Worm (Caenorhabditis elegans): Measurements from ENCODE around the gene nep-20.

The nep-20 gene

DNA sequence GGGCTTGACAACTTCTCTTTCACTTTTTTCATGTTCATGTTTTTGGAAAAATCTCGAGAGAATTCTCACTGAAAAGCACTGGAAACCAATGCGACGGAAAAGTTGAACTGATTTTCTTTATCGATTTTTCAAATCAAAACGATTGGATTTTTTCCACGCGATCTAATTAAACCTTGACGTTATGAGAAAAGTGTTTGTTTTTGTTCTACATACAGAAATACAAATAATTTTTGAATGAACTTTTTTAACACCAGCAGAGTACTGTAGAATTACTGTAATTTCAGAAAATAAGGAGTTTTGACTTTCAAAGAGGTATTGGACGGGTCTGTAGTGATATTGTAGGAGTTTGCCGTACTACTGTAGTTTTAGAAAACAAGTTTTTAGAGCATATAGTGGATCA is 7.5 kb upstream of the nep-20 start, which contains the start of gene nep-10:
nep-10 (minus strand) TSS at position 101 of the 400 bp plus-strand sequence.
- TF ChIP-seq Y55F3AM.14 (GFP tag; optimal IDR thresholded peaks at IDR 0.05) (no peak), lsy-2 (tag; optimal IDR thresholded peaks at IDR 0.05) (no peak), ztf-11 (tag; optimal IDR thresholded peaks at IDR 0.05) (no peak), ama-1 (optimal IDR thresholded peaks at IDR 0.05) (no peak), unc-55 (GFP tag; optimal IDR thresholded peaks at IDR 0.05) (no peak), nhr-12 (tag; optimal IDR thresholded peaks at IDR 0.05) (no peak), mdl-1 (tag; optimal IDR thresholded peaks at IDR 0.05) (no peak), R02D3.7 (tag; optimal IDR thresholded peaks at IDR 0.05) (no peak)

DNA sequence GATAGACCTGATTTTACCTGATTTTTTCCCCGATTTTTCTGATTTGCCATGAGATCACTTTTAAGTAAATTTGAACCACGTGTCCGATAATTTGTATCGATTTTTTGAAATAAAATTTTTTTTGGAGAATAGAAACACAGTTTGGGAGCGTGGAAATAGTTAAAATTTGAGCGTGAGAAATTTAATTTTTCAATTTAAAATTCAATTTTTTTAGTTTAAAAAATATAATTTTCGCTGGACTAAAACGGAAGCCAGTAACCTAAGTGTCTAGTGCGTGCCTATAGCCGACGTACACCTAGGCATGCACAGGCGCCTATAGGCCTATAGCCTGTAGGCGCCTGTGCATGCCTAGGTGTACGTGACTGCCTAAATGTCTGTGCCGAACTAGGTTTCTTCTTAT is 3.8 kb upstream of the nep-20 start, which contains the start of gene nep-9:
nep-9 (minus strand) TSS at position 101 of the 400 bp plus-strand sequence.
- TF ChIP-seq elt-3 (tag; optimal IDR thresholded peaks at IDR 0.05) (no peak), skn-1 (tag; optimal IDR thresholded peaks at IDR 0.05) (no peak), blmp-1 (tag; optimal IDR thresholded peaks at IDR 0.05; ENCODE audit: insufficient read depth) (no peak), sma-9 (GFP tag; optimal IDR thresholded peaks at IDR 0.05) (no peak), sma-9 (tag; optimal IDR thresholded peaks at IDR 0.05) (no peak), mab-5 (tag; optimal IDR thresholded peaks at IDR 0.05) (no peak), gmeb-1 (tag; optimal IDR thresholded peaks at IDR 0.05) (no peak), fos-1 (tag; optimal IDR thresholded peaks at IDR 0.05) (no peak)

DNA sequence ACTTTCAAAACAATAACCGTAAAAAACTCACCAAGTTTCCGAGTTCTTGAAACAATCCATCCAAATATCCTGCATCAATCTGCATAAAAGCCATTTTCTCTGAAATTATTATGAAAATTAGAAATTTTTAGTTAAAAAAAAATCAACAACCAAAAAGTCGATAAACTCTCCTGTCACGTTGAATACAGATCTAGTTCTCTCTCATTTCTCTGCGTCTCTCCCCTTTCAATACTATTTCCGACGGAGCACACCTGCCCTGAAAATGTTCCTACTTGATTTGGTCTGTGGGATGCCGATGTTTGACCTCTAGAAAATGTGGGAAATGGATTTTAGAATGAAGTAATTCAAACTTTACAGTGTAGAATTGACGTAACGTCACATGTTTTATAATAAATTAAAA is 7.9 kb downstream of the nep-20 start, which contains the start of gene T06D4.6:
T06D4.6 (minus strand) TSS at position 101 of the 400 bp plus-strand sequence.
- TF ChIP-seq nhr-77 (tag; optimal IDR thresholded peaks at IDR 0.05) (no peak), C34F6.9 (tag; optimal IDR thresholded peaks at IDR 0.05) (no peak), crh-2 (tag; optimal IDR thresholded peaks at IDR 0.05) (no peak), ama-1 (optimal IDR thresholded peaks at IDR 0.05) (no peak), peb-1 (tag; optimal IDR thresholded peaks at IDR 0.05) (no peak), sma-9 (GFP tag; optimal IDR thresholded peaks at IDR 0.05) (no peak), sma-9 (tag; optimal IDR thresholded peaks at IDR 0.05) (no peak), nhr-11 (tag; optimal IDR thresholded peaks at IDR 0.05) (no peak), F13H6.1 (tag; optimal IDR thresholded peaks at IDR 0.05) (no peak), Y55F3AM.14 (GFP tag; optimal IDR thresholded peaks at IDR 0.05) (no peak), dmd-4 (tag; optimal IDR thresholded peaks at IDR 0.05) (no peak), elt-3 (tag; optimal IDR thresholded peaks at IDR 0.05) (no peak), blmp-1 (tag; optimal IDR thresholded peaks at IDR 0.05; ENCODE audit: insufficient read depth) (no peak), lin-11 (tag; optimal IDR thresholded peaks at IDR 0.05) (no peak), ceh-16 (tag; optimal IDR thresholded peaks at IDR 0.05) (no peak), ztf-11 (tag; optimal IDR thresholded peaks at IDR 0.05) (no peak), fos-1 (tag; optimal IDR thresholded peaks at IDR 0.05) (no peak), mbf-1 (tag; optimal IDR thresholded peaks at IDR 0.05) (no peak)

DNA sequence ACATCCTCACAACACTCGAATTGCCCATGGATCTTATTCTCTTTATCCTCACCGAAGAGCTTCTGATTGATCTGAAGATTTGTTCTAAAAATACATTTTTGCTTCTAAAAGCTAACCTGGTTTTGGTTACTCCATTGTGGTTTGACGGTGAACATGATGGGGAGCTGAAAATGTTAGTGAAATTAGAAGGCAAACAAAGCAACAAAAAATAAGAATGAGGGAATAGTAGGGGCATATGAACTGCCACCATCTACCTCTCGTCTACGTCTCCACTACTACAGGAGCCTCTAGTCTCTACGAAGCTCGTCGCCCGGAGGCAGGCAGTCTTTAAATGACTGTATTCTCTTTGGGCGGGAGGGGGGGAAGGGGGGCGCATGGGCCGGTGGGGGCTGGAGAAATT is 9.6 kb downstream of the nep-20 start, which contains the start of gene T06D4.2:
T06D4.2 (minus strand) TSS at position 170 of the 400 bp plus-strand sequence.
- TF ChIP-seq unc-62 (GFP tag; optimal IDR thresholded peaks at IDR 0.05), result no peak
- TF ChIP-seq ceh-82 (tag; optimal IDR thresholded peaks at IDR 0.05), result no peak
- TF ChIP-seq nhr-23 (tag; optimal IDR thresholded peaks at IDR 0.05), result no peak
- no peak for TF ChIP-seq aly-2 (tag; optimal IDR thresholded peaks at IDR 0.05)
- TF ChIP-seq unc-39 (tag; optimal IDR thresholded peaks at IDR 0.05), result no peak
- TF ChIP-seq sma-3 (GFP tag; optimal IDR thresholded peaks at IDR 0.05), result no peak
- no peak for TF ChIP-seq nhr-237 (tag; optimal IDR thresholded peaks at IDR 0.05)
- TF ChIP-seq sem-4 (tag; optimal IDR thresholded peaks at IDR 0.05), result no peak
- TF ChIP-seq ama-1 (optimal IDR thresholded peaks at IDR 0.05), result no peak
- TF ChIP-seq ztf-1 (GFP tag; conservative IDR thresholded peaks at IDR 0.05), result no peak
- TF ChIP-seq Y55F3AM.14 (GFP tag; optimal IDR thresholded peaks at IDR 0.05), result no peak
- no peak for TF ChIP-seq zag-1 (tag; optimal IDR thresholded peaks at IDR 0.05)
- no peak for TF ChIP-seq nhr-11 (tag; optimal IDR thresholded peaks at IDR 0.05)
- TF ChIP-seq crh-2 (tag; optimal IDR thresholded peaks at IDR 0.05), result no peak
- no peak for TF ChIP-seq lsy-2 (tag; optimal IDR thresholded peaks at IDR 0.05)
- no peak for TF ChIP-seq mbf-1 (tag; optimal IDR thresholded peaks at IDR 0.05)
- no peak for TF ChIP-seq C34F6.9 (tag; optimal IDR thresholded peaks at IDR 0.05)
- no peak for TF ChIP-seq unc-55 (GFP tag; optimal IDR thresholded peaks at IDR 0.05)

DNA sequence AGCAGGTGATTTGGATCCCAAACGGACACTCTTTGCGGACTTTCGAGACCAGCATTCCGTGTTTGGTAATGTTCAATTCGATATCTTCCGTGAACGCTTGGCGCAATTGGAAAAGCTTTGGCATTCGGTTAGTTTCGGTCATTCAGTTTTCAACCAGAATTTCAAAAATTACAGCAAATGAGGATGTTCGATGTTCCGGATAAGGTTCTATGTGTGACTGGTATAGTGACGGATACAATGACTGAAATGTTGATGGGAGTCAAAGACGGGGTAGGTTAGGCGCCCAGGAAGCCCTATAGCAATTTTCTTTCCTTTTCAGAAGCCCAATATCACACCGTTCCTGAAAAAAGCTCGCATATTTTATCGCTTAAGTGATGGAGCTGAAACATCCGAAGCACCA is 12.3 kb downstream of the nep-20 start:
- TF ChIP-seq C34F6.9 (tag; optimal IDR thresholded peaks at IDR 0.05), result no peak
- no peak for TF ChIP-seq ama-1 (optimal IDR thresholded peaks at IDR 0.05)
- TF ChIP-seq mbf-1 (tag; optimal IDR thresholded peaks at IDR 0.05), result no peak
- no peak for TF ChIP-seq nhr-25 (tag; optimal IDR thresholded peaks at IDR 0.05)
- TF ChIP-seq nhr-237 (tag; optimal IDR thresholded peaks at IDR 0.05), result no peak
- TF ChIP-seq lin-11 (tag; optimal IDR thresholded peaks at IDR 0.05), result no peak
- no peak for TF ChIP-seq R02D3.7 (tag; optimal IDR thresholded peaks at IDR 0.05)
- TF ChIP-seq nhr-11 (tag; optimal IDR thresholded peaks at IDR 0.05), result no peak
- TF ChIP-seq ceh-82 (tag; optimal IDR thresholded peaks at IDR 0.05), result no peak
- TF ChIP-seq snpc-4 (tag; optimal IDR thresholded peaks at IDR 0.05), result no peak
- no peak for TF ChIP-seq lsy-2 (tag; optimal IDR thresholded peaks at IDR 0.05)
- TF ChIP-seq ztf-4 (tag; optimal IDR thresholded peaks at IDR 0.05), result no peak
- no peak for TF ChIP-seq nhr-10 (tag; optimal IDR thresholded peaks at IDR 0.05)
- TF ChIP-seq blmp-1 (tag; optimal IDR thresholded peaks at IDR 0.05; ENCODE audit: insufficient read depth), result no peak
- no peak for TF ChIP-seq egl-27 (tag; optimal IDR thresholded peaks at IDR 0.05)
- no peak for TF ChIP-seq unc-39 (tag; optimal IDR thresholded peaks at IDR 0.05)
- TF ChIP-seq nhr-12 (tag; optimal IDR thresholded peaks at IDR 0.05), result no peak
- TF ChIP-seq nhr-77 (tag; optimal IDR thresholded peaks at IDR 0.05), result no peak
